Fruit fly (Drosophila melanogaster) whole organism, embryonic: Measurements from ENCODE around the gene Cul6.

Source experiments
- NC2α ChIP-seq: fragments of 200-800 bp; sonication (Bioruptor generic); optimal IDR thresholded peaks from 2 replicates; lab custom pipeline; 2016; ENCODE audit warnings: missing biosample characterization, missing genetic modification characterization
- NC2β ChIP-seq: fragments of 200-800 bp; sonication (Bioruptor generic); optimal IDR thresholded peaks from 2 replicates; lab custom pipeline; 2016; ENCODE audit warnings: missing biosample characterization, missing genetic modification characterization
- ewg ChIP-seq: fragments of 200-800 bp; sonication (Bioruptor generic); optimal IDR thresholded peaks from 3 replicates; lab custom pipeline; 2017; ENCODE audit warnings: mild to moderate bottlenecking, missing biosample characterization, missing genetic modification reagents, missing genetic modification characterization
- seq ChIP-seq: fragments of 200-800 bp; sonication (Bioruptor generic); IDR thresholded peaks from 2 replicates; pipeline ENCODE4 v1.3.6; 2022; ENCODE audit warnings: missing biosample characterization, missing genetic modification characterization

DNA sequence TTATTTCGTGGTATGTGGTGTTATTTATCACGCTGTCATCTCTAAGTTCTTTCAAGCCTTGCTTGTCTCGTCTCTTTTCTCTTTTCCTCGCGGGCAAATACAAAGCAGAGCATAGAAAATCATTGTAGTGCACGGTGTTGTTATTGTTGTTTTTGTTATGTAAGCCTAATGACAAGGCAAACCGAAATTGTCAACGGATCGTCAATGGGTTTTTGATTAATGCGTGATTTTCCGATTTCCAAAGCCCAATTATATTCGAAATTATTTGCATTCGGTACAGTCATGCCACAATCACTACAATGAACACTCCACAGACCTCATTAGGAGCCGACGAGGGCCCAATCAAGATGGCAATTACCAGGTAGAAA lies 21.4 kb upstream of the Cul6 start:
- TF ChIP-seq ewg, result no peak
- TF ChIP-seq seq (GFP tag; lab: Robert Waterston, UW), result no peak
- TF ChIP-seq NC2α (GFP tag; lab: Kevin White, UChicago), result no peak
- no peak for TF ChIP-seq NC2β (GFP tag; lab: Kevin White, UChicago)
